Worm (Caenorhabditis elegans): ENCODE results near the gene C48A7.16.

DNA sequence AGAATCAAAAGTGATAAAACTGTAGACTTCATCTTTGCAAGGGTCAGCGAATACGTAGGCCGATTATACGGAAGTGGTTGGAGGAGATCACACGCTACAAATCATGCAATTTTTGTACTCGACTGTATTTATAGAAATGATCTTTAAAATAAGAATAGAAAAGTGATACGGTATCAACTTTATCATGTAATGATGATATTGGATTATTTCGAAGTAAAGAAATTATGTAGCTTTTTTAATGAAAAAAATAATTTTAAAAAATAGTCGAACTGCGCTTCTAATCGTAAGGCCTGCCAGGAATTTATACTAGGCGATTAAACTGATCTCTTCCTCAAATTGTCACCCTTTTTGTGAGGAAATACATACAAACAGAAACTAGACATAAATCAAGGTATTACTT lies 28.6 kb downstream of the C48A7.16 start, which contains the start of gene B0496.11:
- TF ChIP-seq ama-1 (optimal IDR thresholded peaks at IDR 0.05): no peak
- no peak for TF ChIP-seq tbx-11 (GFP tag; IDR thresholded peaks at IDR 0.05)
- TF ChIP-seq F13C5.2 (tag; optimal IDR thresholded peaks at IDR 0.05): no peak
- no peak for TF ChIP-seq aly-1 (tag; optimal IDR thresholded peaks at IDR 0.05)
- TF ChIP-seq B0310.2 (tag; optimal IDR thresholded peaks at IDR 0.05): no peak
- TF ChIP-seq ceh-13 (GFP tag; optimal IDR thresholded peaks at IDR 0.05): no peak
